Fruit fly (Drosophila melanogaster) whole organism, embryonic: Measurements from ENCODE around the gene CG42512.

Experiments
- Bgb ChIP-seq: fragments of 200-800 bp; sonication (Bioruptor generic); IDR thresholded peaks from 2 replicates; pipeline ENCODE4 v1.3.6; 2022; ENCODE audit warnings: missing biosample characterization, missing genetic modification characterization; ENCODE audit not compliant: partially characterized antibody
- CG10274 ChIP-seq: fragments of 200-800 bp; sonication (Bioruptor generic); optimal IDR thresholded peaks from 3 replicates; lab custom pipeline; 2017; ENCODE audit warnings: missing biosample characterization, mild to moderate bottlenecking, missing genetic modification characterization
- CG10366 ChIP-seq: fragments of 200-800 bp; sonication (Bioruptor generic); IDR thresholded peaks from 2 replicates; pipeline ENCODE4 v1.3.6; 2022; ENCODE audit warnings: missing biosample characterization, missing genetic modification characterization
- CG10565 ChIP-seq: fragments of 200-800 bp; sonication (Bioruptor generic); optimal IDR thresholded peaks from 3 replicates; lab custom pipeline; 2016; ENCODE audit warnings: missing biosample characterization, mild to moderate bottlenecking, missing genetic modification characterization
- CG12071 ChIP-seq: fragments of 200-800 bp; sonication (Bioruptor generic); optimal IDR thresholded peaks from 3 replicates; lab custom pipeline; 2018; ENCODE audit warnings: missing biosample characterization, mild to moderate bottlenecking, missing genetic modification characterization
- CG12744 ChIP-seq: fragments of 200-800 bp; sonication (Bioruptor generic); optimal IDR thresholded peaks from 2 replicates; lab custom pipeline; 2016; ENCODE audit warnings: missing biosample characterization, missing genetic modification characterization
- CG12769 ChIP-seq: fragments of 200-800 bp; sonication (Bioruptor generic); optimal IDR thresholded peaks from 2 replicates; lab custom pipeline; 2019; ENCODE audit warnings: missing biosample characterization, mild to moderate bottlenecking, missing genetic modification characterization, moderate library complexity
- CG13894 ChIP-seq: fragments of 200-800 bp; sonication (Bioruptor generic); optimal IDR thresholded peaks from 3 replicates; lab custom pipeline; 2018; ENCODE audit warnings: missing biosample characterization, mild to moderate bottlenecking, missing genetic modification characterization, moderate library complexity
- CG15514 ChIP-seq: fragments of 200-800 bp; sonication (Bioruptor generic); optimal IDR thresholded peaks from 3 replicates; lab custom pipeline; 2017; ENCODE audit warnings: missing biosample characterization, missing genetic modification characterization, mild to moderate bottlenecking, moderate library complexity, missing genetic modification reagents
- CG17912 ChIP-seq: fragments of 200-800 bp; sonication (Bioruptor generic); optimal IDR thresholded peaks from 2 replicates; lab custom pipeline; 2018; ENCODE audit warnings: missing biosample characterization, mild to moderate bottlenecking, missing genetic modification characterization
- CG18262 ChIP-seq: fragments of 200-800 bp; optimal IDR thresholded peaks from 3 replicates; lab custom pipeline; 2019; ENCODE audit warnings: missing biosample characterization, mild to moderate bottlenecking, missing genetic modification characterization, moderate library complexity
- CG18599 ChIP-seq: fragments of 200-800 bp; sonication (Bioruptor generic); optimal IDR thresholded peaks from 3 replicates; lab custom pipeline; 2017; ENCODE audit warnings: missing biosample characterization, missing genetic modification characterization, mild to moderate bottlenecking, moderate library complexity, missing genetic modification reagents
- CG18764 ChIP-seq: fragments of 200-800 bp; sonication (Bioruptor generic); optimal IDR thresholded peaks from 3 replicates; lab custom pipeline; 2016; ENCODE audit warnings: missing biosample characterization, missing genetic modification characterization
- CG2129 ChIP-seq: fragments of 200-800 bp; sonication (Bioruptor generic); IDR thresholded peaks from 2 replicates; pipeline ENCODE4 v1.3.6; 2022; ENCODE audit warnings: missing biosample characterization, missing genetic modification characterization; ENCODE audit not compliant: partially characterized antibody
- CG31365 ChIP-seq: fragments of 200-800 bp; sonication (Bioruptor generic); optimal IDR thresholded peaks from 2 replicates; lab custom pipeline; 2018; ENCODE audit warnings: missing biosample characterization, mild to moderate bottlenecking, missing genetic modification characterization
- CG31388 ChIP-seq: fragments of 200-800 bp; sonication (Bioruptor generic); optimal IDR thresholded peaks from 2 replicates; lab custom pipeline; 2016; ENCODE audit warnings: missing biosample characterization, missing genetic modification characterization
- CG33557 ChIP-seq: fragments of 200-800 bp; sonication (Bioruptor generic); optimal IDR thresholded peaks from 2 replicates; lab custom pipeline; 2019; ENCODE audit warnings: missing biosample characterization, mild to moderate bottlenecking, missing genetic modification characterization, moderate library complexity
- CG6254 ChIP-seq: fragments of 200-800 bp; sonication (Bioruptor generic); optimal IDR thresholded peaks from 3 replicates; lab custom pipeline; 2017; ENCODE audit warnings: mild to moderate bottlenecking, missing biosample characterization, missing genetic modification reagents, missing genetic modification characterization
- CG7357 ChIP-seq: fragments of 200-800 bp; sonication (Bioruptor generic); IDR thresholded peaks from 3 replicates; pipeline ENCODE4 v1.3.6; 2022; ENCODE audit warnings: missing biosample characterization, missing genetic modification characterization
- CG8290 ChIP-seq, 3 experiments: fragments of 200-800 bp; sonication (Bioruptor generic); optimal IDR thresholded peaks; 2 replicates each; lab custom pipeline; 2016 to 2019; ENCODE audit warnings: missing biosample characterization in 3 of 3, missing genetic modification characterization in 3 of 3, mild to moderate bottlenecking in 2 of 3, moderate library complexity in 1 of 3
- CG8359 ChIP-seq: fragments of 200-800 bp; sonication (Bioruptor generic); optimal IDR thresholded peaks from 2 replicates; lab custom pipeline; 2017; ENCODE audit warnings: missing biosample characterization, mild to moderate bottlenecking, missing genetic modification characterization, borderline replicate concordance
- CG9727 ChIP-seq: fragments of 200-800 bp; sonication (Bioruptor generic); optimal IDR thresholded peaks from 3 replicates; lab custom pipeline; 2017; ENCODE audit warnings: missing biosample characterization, mild to moderate bottlenecking, missing genetic modification characterization
- CG9797 ChIP-seq: fragments of 200-800 bp; sonication (Bioruptor generic); optimal IDR thresholded peaks from 3 replicates; lab custom pipeline; 2018; ENCODE audit warnings: missing biosample characterization, mild to moderate bottlenecking, missing genetic modification characterization
- CG9817 ChIP-seq: fragments of 200-800 bp; sonication (Bioruptor generic); optimal IDR thresholded peaks from 2 replicates; lab custom pipeline; 2018; ENCODE audit warnings: missing biosample characterization, mild to moderate bottlenecking, missing genetic modification characterization, moderate library complexity
- D19A ChIP-seq: fragments of 200-800 bp; optimal IDR thresholded peaks from 3 replicates; lab custom pipeline; 2019; ENCODE audit warnings: missing biosample characterization, mild to moderate bottlenecking, missing genetic modification characterization, moderate library complexity
- Dad ChIP-seq: fragments of 200-800 bp; sonication (Bioruptor generic); optimal IDR thresholded peaks from 3 replicates; lab custom pipeline; 2016; ENCODE audit warnings: missing biosample characterization, missing genetic modification characterization
- Doc2 ChIP-seq: fragments of 200-800 bp; sonication (Bioruptor generic); IDR thresholded peaks from 2 replicates; pipeline ENCODE4 v1.3.6; 2022; ENCODE audit warnings: missing biosample characterization, missing genetic modification characterization
- Elba2 ChIP-seq: fragments of 200-800 bp; sonication (Bioruptor generic); optimal IDR thresholded peaks from 3 replicates; lab custom pipeline; 2016; ENCODE audit warnings: missing biosample characterization, missing genetic modification characterization
- bab2 ChIP-seq: fragments of 200-800 bp; sonication (Bioruptor generic); optimal IDR thresholded peaks from 2 replicates; lab custom pipeline; 2016; ENCODE audit warnings: missing biosample characterization, missing genetic modification characterization
- bowl ChIP-seq: fragments of 200-800 bp; sonication (Bioruptor generic); IDR thresholded peaks from 2 replicates; pipeline ENCODE4 v1.3.6; 2022; ENCODE audit warnings: missing biosample characterization, missing genetic modification characterization
- bsh ChIP-seq, 2 experiments: fragments of 200-800 bp; sonication (Bioruptor generic); optimal IDR thresholded peaks; 2 replicates each; lab custom pipeline; 2017 to 2018; ENCODE audit warnings: mild to moderate bottlenecking in 2 of 2, missing biosample characterization in 2 of 2, missing genetic modification characterization in 2 of 2, moderate library complexity in 1 of 2
- cato ChIP-seq: fragments of 200-800 bp; sonication (Bioruptor generic); optimal IDR thresholded peaks from 2 replicates; lab custom pipeline; 2016; ENCODE audit warnings: missing biosample characterization, missing genetic modification characterization, borderline replicate concordance
- crol ChIP-seq: fragments of 200-800 bp; sonication (Bioruptor generic); IDR thresholded peaks from 2 replicates; pipeline ENCODE4 v1.3.6; 2022; ENCODE audit warnings: missing biosample characterization, missing genetic modification characterization
- dpn ChIP-seq, 2 experiments: fragments of 200-800 bp; sonication (Bioruptor generic); optimal IDR thresholded peaks; 3 replicates each; lab custom pipeline; 2016; ENCODE audit warnings: missing biosample characterization in 2 of 2, missing genetic modification characterization in 2 of 2
- exex ChIP-seq: fragments of 200-800 bp; sonication (Bioruptor generic); optimal IDR thresholded peaks from 4 replicates; lab custom pipeline; 2018; ENCODE audit warnings: missing biosample characterization, mild to moderate bottlenecking, missing genetic modification characterization, moderate library complexity
- fd102C ChIP-seq: fragments of 200-800 bp; sonication (Bioruptor generic); optimal IDR thresholded peaks from 2 replicates; lab custom pipeline; 2018; ENCODE audit warnings: missing biosample characterization, mild to moderate bottlenecking, missing genetic modification characterization, moderate library complexity
- gem ChIP-seq: fragments of 200-800 bp; sonication (Bioruptor generic); optimal IDR thresholded peaks from 2 replicates; lab custom pipeline; 2019; ENCODE audit warnings: missing biosample characterization, mild to moderate bottlenecking, missing genetic modification characterization, moderate library complexity
- grau ChIP-seq: fragments of 200-800 bp; optimal IDR thresholded peaks from 3 replicates; lab custom pipeline; 2019; ENCODE audit warnings: missing biosample characterization, mild to moderate bottlenecking, missing genetic modification characterization, moderate library complexity
- ken ChIP-seq: fragments of 200-800 bp; sonication (Bioruptor generic); IDR thresholded peaks from 3 replicates; pipeline ENCODE4 v1.3.6; 2022; ENCODE audit warnings: missing biosample characterization, missing genetic modification characterization
- lilli ChIP-seq: fragments of 200-800 bp; sonication (Bioruptor generic); optimal IDR thresholded peaks from 3 replicates; lab custom pipeline; 2016; ENCODE audit warnings: missing biosample characterization, missing genetic modification characterization
- lov ChIP-seq, 2 experiments: fragments of 200-800 bp in 1 of 2; fragments of >200 bp in 1 of 2; sonication (Bioruptor generic) in 1 of 2; IDR thresholded peaks in 1 of 2; optimal IDR thresholded peaks in 1 of 2; 2 replicates in 1 of 2; 3 replicates in 1 of 2; pipeline versions ENCODE4 v1.3.6 to Lab custom; 2017 to 2022; ENCODE audit warnings: missing biosample characterization in 1 of 2, missing genetic modification characterization in 1 of 2
- maf-S ChIP-seq: fragments of 200-800 bp; sonication (Bioruptor generic); optimal IDR thresholded peaks from 2 replicates; lab custom pipeline; 2016; ENCODE audit warnings: missing biosample characterization, missing genetic modification characterization
- nerfin-1 ChIP-seq: fragments of 200-800 bp; sonication (Bioruptor generic); optimal IDR thresholded peaks from 3 replicates; lab custom pipeline; 2019; ENCODE audit warnings: missing biosample characterization, mild to moderate bottlenecking, missing genetic modification characterization, moderate library complexity
- pnt ChIP-seq: fragments of 200-800 bp; sonication (Bioruptor generic); optimal IDR thresholded peaks from 3 replicates; lab custom pipeline; 2016; ENCODE audit warnings: missing biosample characterization, missing genetic modification characterization
- shn ChIP-seq: fragments of 200-800 bp; sonication (Bioruptor generic); optimal IDR thresholded peaks from 3 replicates; lab custom pipeline; 2016; ENCODE audit warnings: missing biosample characterization, missing genetic modification characterization
- so ChIP-seq: fragments of 200-800 bp; sonication (Bioruptor generic); IDR thresholded peaks from 3 replicates; pipeline ENCODE4 v1.3.6; 2022; ENCODE audit warnings: missing biosample characterization, missing genetic modification characterization
- stwl ChIP-seq: fragments of 200-800 bp; sonication (Bioruptor generic); optimal IDR thresholded peaks from 3 replicates; lab custom pipeline; 2018; ENCODE audit warnings: missing biosample characterization, mild to moderate bottlenecking, missing genetic modification characterization, moderate library complexity
- tup ChIP-seq: fragments of 200-800 bp; sonication (Bioruptor generic); optimal IDR thresholded peaks from 2 replicates; lab custom pipeline; 2016; ENCODE audit warnings: missing biosample characterization, mild to moderate bottlenecking, missing genetic modification characterization, moderate library complexity

The CG42512 gene

dm6 chrX:16691440-16691839, 40.3 kb downstream of the CG42512 start (continued):
- peak; percentile 56 for TF ChIP-seq CG15514
- peak; percentile 87 for TF ChIP-seq Dad (GFP tag; lab: Kevin White, UChicago)
- TF ChIP-seq Elba2 (GFP tag; lab: Kevin White, UChicago) = no peak
- peak; percentile 74 for TF ChIP-seq shn (GFP tag; lab: Kevin White, UChicago)
- TF ChIP-seq CG18764 (GFP tag; lab: Kevin White, UChicago) = peak; percentile 81
- TF ChIP-seq CG12744 (GFP tag; lab: Kevin White, UChicago) = peak; percentile 35
- TF ChIP-seq CG12769 = peak; percentile 85
- peak; percentile 68 for TF ChIP-seq cato (GFP tag; lab: Kevin White, UChicago)
- peak; percentile 79 for TF ChIP-seq tup (GFP tag; lab: Kevin White, UChicago)
- TF ChIP-seq stwl (tag; lab: Kevin White, UChicago) = peak; percentile 6
- TF ChIP-seq CG10366 (GFP tag; lab: Robert Waterston, UW) = peak; percentile 87
- TF ChIP-seq Doc2 = peak; percentile 12; the same call in 1 of the 2 replicates
- TF ChIP-seq maf-S (GFP tag; lab: Kevin White, UChicago) = peak; percentile 73
- TF ChIP-seq CG17912 (GFP tag; lab: Kevin White, UChicago) = no peak
- peak; percentile 81 for TF ChIP-seq bowl (GFP tag; lab: Robert Waterston, UW)
- peak; percentile 40 to 95 for TF ChIP-seq bsh (GFP tag; optimal IDR thresholded peaks at IDR 0.05; lab: Kevin White, UChicago)
- TF ChIP-seq CG13894 (tag; lab: Kevin White, UChicago) = no peak
- peak; percentile 50 for TF ChIP-seq CG10565 (GFP tag; lab: Kevin White, UChicago)
- peak; percentile 79 for TF ChIP-seq grau (tag; lab: Kevin White, UChicago)
- TF ChIP-seq fd102C (GFP tag; lab: Kevin White, UChicago) = peak; percentile 25
- peak; percentile 80 for TF ChIP-seq D19A (tag; lab: Kevin White, UChicago)
- peak; percentile 88 for TF ChIP-seq CG12071
- peak; percentile 88 for TF ChIP-seq pnt (GFP tag; lab: Kevin White, UChicago)
- peak; percentile 86 for TF ChIP-seq CG6254 (GFP tag; lab: Kevin White, UChicago)
- peak; percentile 61 for TF ChIP-seq CG31365 (tag; lab: Kevin White, UChicago)
- no peak for TF ChIP-seq exex (tag; lab: Kevin White, UChicago)
- peak; percentile 76 for TF ChIP-seq nerfin-1 (tag; lab: Kevin White, UChicago)
- peak; percentile 65 for TF ChIP-seq CG8290 (GFP tag; optimal IDR thresholded peaks at IDR 0.05; lab: Kevin White, UChicago)
- peak in 1 of 2 experiments; percentile 88 for TF ChIP-seq CG8290 (tag; optimal IDR thresholded peaks at IDR 0.05; lab: Kevin White, UChicago)
- TF ChIP-seq CG10274 = peak; percentile 47
- peak; percentile 71 for TF ChIP-seq CG33557 (GFP tag; lab: Kevin White, UChicago)
- TF ChIP-seq CG9727 = peak; percentile 75
- TF ChIP-seq CG8359 = peak; percentile 67
- peak; percentile 78 for TF ChIP-seq CG18599
- no peak for TF ChIP-seq Bgb (GFP tag; lab: Robert Waterston, UW)
- peak; percentile 88 for TF ChIP-seq gem (tag; lab: Kevin White, UChicago)
- TF ChIP-seq ken (GFP tag; lab: Robert Waterston, UW) = peak; percentile 89
- TF ChIP-seq so = peak; percentile 86
- peak; percentile 52 for TF ChIP-seq crol (GFP tag; lab: Robert Waterston, UW)
- TF ChIP-seq CG7357 = peak; percentile 76
- TF ChIP-seq lilli (GFP tag; lab: Kevin White, UChicago) = peak; percentile 76
- peak; percentile 82 to 89 for TF ChIP-seq dpn (GFP tag; optimal IDR thresholded peaks at IDR 0.05; lab: Kevin White, UChicago)
- TF ChIP-seq CG9817 = peak; percentile 71
- TF ChIP-seq lov (optimal IDR thresholded peaks at IDR 0.05; lab: Kevin White, UChicago) = no peak
- TF ChIP-seq lov (GFP tag; IDR thresholded peaks at IDR 0.05; lab: Robert Waterston, UW) = peak; percentile 92
- peak; percentile 89 for TF ChIP-seq CG18262 (tag; lab: Kevin White, UChicago)
- TF ChIP-seq CG9797 (GFP tag; lab: Kevin White, UChicago) = no peak
- TF ChIP-seq CG31388 (GFP tag; lab: Kevin White, UChicago) = peak; percentile 63
- TF ChIP-seq CG2129 (GFP tag; lab: Robert Waterston, UW) = no peak
- TF ChIP-seq bab2 = peak; percentile 89
